Worm (Caenorhabditis elegans): Measurements from ENCODE around the gene F21F8.5.

ce11 chrV:8288125-8288806 lies 22.1 kb upstream of the F21F8.5 start:
- TF ChIP-seq ama-1 (optimal IDR thresholded peaks at IDR 0.05) (no peak), nhr-6 (tag; optimal IDR thresholded peaks at IDR 0.05) (peak; percentile 7), nhr-11 (tag; optimal IDR thresholded peaks at IDR 0.05) (no peak), nhr-23 (tag; optimal IDR thresholded peaks at IDR 0.05) (no peak), dmd-4 (tag; optimal IDR thresholded peaks at IDR 0.05) (no peak), lin-13 (GFP tag; optimal IDR thresholded peaks at IDR 0.05) (no peak), elt-3 (tag; optimal IDR thresholded peaks at IDR 0.05) (no peak), blmp-1 (tag; optimal IDR thresholded peaks at IDR 0.05; ENCODE audit: insufficient read depth) (no peak), aly-2 (tag; optimal IDR thresholded peaks at IDR 0.05) (no peak), mbf-1 (tag; optimal IDR thresholded peaks at IDR 0.05) (no peak), lin-39 (tag; optimal IDR thresholded peaks at IDR 0.05) (no peak), unc-62 (GFP tag; optimal IDR thresholded peaks at IDR 0.05) (no peak), nhr-25 (tag; optimal IDR thresholded peaks at IDR 0.05) (no peak), nhr-77 (tag; optimal IDR thresholded peaks at IDR 0.05) (no peak)
